Fruit fly (Drosophila melanogaster) whole organism, wandering third instar larva: ENCODE measurements around the gene CG9727.

Experiments
- Abd-B ChIP-seq: fragments of >200 bp; optimal IDR thresholded peaks from 2 replicates; lab custom pipeline; 2017; ENCODE audit warnings: missing biosample characterization, missing genetic modification characterization
- CG32264 ChIP-seq: fragments of 200-800 bp; sonication (Bioruptor generic); optimal IDR thresholded peaks from 2 replicates; lab custom pipeline; 2016; ENCODE audit warnings: missing biosample characterization, missing genetic modification characterization
- CG9705 ChIP-seq: fragments of 200-800 bp; sonication (Bioruptor generic); optimal IDR thresholded peaks from 2 replicates; lab custom pipeline; 2018; ENCODE audit warnings: missing biosample characterization, mild to moderate bottlenecking, missing genetic modification characterization
- CrebA ChIP-seq: fragments of 200-800 bp; sonication (Bioruptor generic); optimal IDR thresholded peaks from 2 replicates; lab custom pipeline; 2016; ENCODE audit warnings: missing biosample characterization, mild to moderate bottlenecking, missing genetic modification characterization, borderline replicate concordance
- Dfd ChIP-seq: fragments of >200 bp; optimal IDR thresholded peaks from 2 replicates; lab custom pipeline; 2017; ENCODE audit warnings: missing biosample characterization, missing genetic modification characterization
- Dif ChIP-seq: fragments of 200-275, 200-300 bp; sonication (Bioruptor generic); optimal IDR thresholded peaks from 2 replicates; lab custom pipeline; 2018; ENCODE audit warnings: missing biosample characterization, missing genetic modification characterization; ENCODE audit not compliant: partially characterized antibody
- GATAd ChIP-seq: sonication (Bioruptor generic); optimal IDR thresholded peaks from 2 replicates; lab custom pipeline; 2016; ENCODE audit warnings: missing biosample characterization, missing genetic modification characterization
- HLH106 ChIP-seq: fragments of 200-800 bp; optimal IDR thresholded peaks from 3 replicates; lab custom pipeline; 2019; ENCODE audit warnings: missing biosample characterization, mild to moderate bottlenecking, missing genetic modification characterization, moderate library complexity
- Hnf4 ChIP-seq: fragments of 200-800 bp; sonication (Bioruptor generic); optimal IDR thresholded peaks from 2 replicates; lab custom pipeline; 2016; ENCODE audit warnings: missing biosample characterization, mild to moderate bottlenecking, missing genetic modification characterization
- Hr78 ChIP-seq: fragments of >200 bp; optimal IDR thresholded peaks from 2 replicates; lab custom pipeline; 2017; ENCODE audit warnings: missing biosample characterization, missing genetic modification characterization
- Hr83 ChIP-seq: fragments of 200-300 bp; sonication (Bioruptor generic); optimal IDR thresholded peaks from 2 replicates; lab custom pipeline; 2016; ENCODE audit warnings: missing biosample characterization, mild to moderate bottlenecking, missing genetic modification characterization, moderate library complexity; ENCODE audit not compliant: poor library complexity, severe bottlenecking
- Jra ChIP-seq: sonication (Bioruptor generic); optimal IDR thresholded peaks from 2 replicates; lab custom pipeline; 2016; ENCODE audit warnings: missing biosample characterization, missing genetic modification characterization
- Mio ChIP-seq: sonication (Bioruptor generic); optimal IDR thresholded peaks from 2 replicates; lab custom pipeline; 2016; ENCODE audit warnings: missing biosample characterization, missing genetic modification characterization
- Myc ChIP-seq: fragments of >200 bp; optimal IDR thresholded peaks from 2 replicates; lab custom pipeline; 2017
- N ChIP-seq: fragments of >200 bp; optimal IDR thresholded peaks from 2 replicates; lab custom pipeline; 2018; ENCODE audit warnings: missing biosample characterization, missing external identifiers, missing genetic modification characterization
- OdsH ChIP-seq: fragments of 200-800 bp; sonication (Bioruptor generic); optimal IDR thresholded peaks from 2 replicates; lab custom pipeline; 2016; ENCODE audit warnings: missing biosample characterization, mild to moderate bottlenecking, missing genetic modification characterization
- Rel ChIP-seq, 2 experiments: fragments of 200-800 bp; sonication (Bioruptor generic) in 1 of 2; optimal IDR thresholded peaks; 2 replicates in 1 of 2; 3 replicates in 1 of 2; lab custom pipeline; 2016 to 2019; ENCODE audit warnings: mild to moderate bottlenecking in 2 of 2, missing biosample characterization in 2 of 2, missing genetic modification characterization in 2 of 2, moderate library complexity in 1 of 2
- Sp1 ChIP-seq: fragments of 200-800 bp; sonication (Bioruptor generic); optimal IDR thresholded peaks from 3 replicates; lab custom pipeline; 2019; ENCODE audit warnings: missing biosample characterization, mild to moderate bottlenecking, missing genetic modification characterization, moderate library complexity
- Vsx2 ChIP-seq: fragments of 200-300, 225-300 bp; sonication (Bioruptor generic); optimal IDR thresholded peaks from 2 replicates; lab custom pipeline; 2018; ENCODE audit warnings: missing biosample characterization, missing genetic modification characterization; ENCODE audit not compliant: partially characterized antibody
- br ChIP-seq: fragments of 200-800 bp; sonication (Bioruptor generic); optimal IDR thresholded peaks from 2 replicates; lab custom pipeline; 2016; ENCODE audit warnings: missing biosample characterization, missing genetic modification characterization
- brk ChIP-seq: fragments of 200-800 bp; sonication (Bioruptor generic); optimal IDR thresholded peaks from 2 replicates; lab custom pipeline; 2016; ENCODE audit warnings: missing biosample characterization, mild to moderate bottlenecking, missing genetic modification characterization
- dl ChIP-seq, 2 experiments: fragments of 175-275, 200-275 bp in 1 of 2; fragments of 200-275 bp in 1 of 2; sonication (Bioruptor generic); optimal IDR thresholded peaks; lab custom pipeline; 2018; ENCODE audit warnings: mild to moderate bottlenecking in 2 of 2, missing biosample characterization in 2 of 2, missing genetic modification characterization in 2 of 2, moderate library complexity in 2 of 2; ENCODE audit not compliant: partially characterized antibody in 2 of 2, insufficient read depth in 1 of 2
- dmrt93B ChIP-seq: fragments of 200-800 bp; sonication (Bioruptor generic); optimal IDR thresholded peaks from 2 replicates; lab custom pipeline; 2018; ENCODE audit warnings: missing biosample characterization, mild to moderate bottlenecking, missing genetic modification characterization
- dsf ChIP-seq: sonication (Bioruptor generic); optimal IDR thresholded peaks from 2 replicates; lab custom pipeline; 2016; ENCODE audit warnings: missing biosample characterization, missing genetic modification characterization, borderline replicate concordance
- ey ChIP-seq: fragments of 200-800 bp; sonication (Bioruptor generic); optimal IDR thresholded peaks from 2 replicates; lab custom pipeline; 2016; ENCODE audit warnings: missing biosample characterization, missing genetic modification characterization
- foxo ChIP-seq, 2 experiments: fragments of 200-800 bp; sonication (Bioruptor generic); optimal IDR thresholded peaks; 2 replicates in 1 of 2; 3 replicates in 1 of 2; lab custom pipeline; 2016 to 2017; ENCODE audit warnings: missing biosample characterization in 2 of 2, missing genetic modification characterization in 2 of 2
- fru ChIP-seq: fragments of 200-800 bp; sonication (Bioruptor generic); optimal IDR thresholded peaks from 3 replicates; lab custom pipeline; 2016; ENCODE audit warnings: missing biosample characterization, mild to moderate bottlenecking, missing genetic modification characterization
- h ChIP-seq: fragments of 200-800 bp; sonication (Bioruptor generic); optimal IDR thresholded peaks from 3 replicates; lab custom pipeline; 2016; ENCODE audit warnings: missing biosample characterization, mild to moderate bottlenecking, missing genetic modification characterization
- jim ChIP-seq: fragments of 175-275, 200-325 bp; sonication (Bioruptor generic); optimal IDR thresholded peaks from 2 replicates; lab custom pipeline; 2016; ENCODE audit warnings: missing biosample characterization, mild to moderate bottlenecking, missing genetic modification characterization
- lola ChIP-seq: fragments of >200 bp; optimal IDR thresholded peaks from 2 replicates; lab custom pipeline; 2017; ENCODE audit warnings: missing biosample characterization, missing genetic modification characterization
- pan ChIP-seq: fragments of >200 bp; optimal IDR thresholded peaks from 2 replicates; lab custom pipeline; 2017
- psq ChIP-seq: fragments of 200-800 bp; sonication (Bioruptor generic); optimal IDR thresholded peaks from 3 replicates; lab custom pipeline; 2017; ENCODE audit warnings: missing biosample characterization, mild to moderate bottlenecking, missing genetic modification characterization, moderate library complexity
- rgr ChIP-seq: fragments of 200-800 bp; sonication (Bioruptor generic); optimal IDR thresholded peaks from 3 replicates; lab custom pipeline; 2016; ENCODE audit warnings: missing biosample characterization, mild to moderate bottlenecking, missing genetic modification characterization
- sage ChIP-seq: fragments of 200-800 bp; sonication (Bioruptor generic); optimal IDR thresholded peaks from 2 replicates; lab custom pipeline; 2016; ENCODE audit warnings: missing biosample characterization, mild to moderate bottlenecking, missing genetic modification characterization
- sv ChIP-seq: fragments of 200-800 bp; sonication (Bioruptor generic); optimal IDR thresholded peaks from 3 replicates; lab custom pipeline; 2016; ENCODE audit warnings: missing biosample characterization, missing genetic modification characterization
- tai ChIP-seq: sonication (Bioruptor generic); optimal IDR thresholded peaks from 2 replicates; lab custom pipeline; 2016; ENCODE audit warnings: missing biosample characterization, missing genetic modification characterization
- usp ChIP-seq: fragments of >200 bp; optimal IDR thresholded peaks from 2 replicates; lab custom pipeline; 2017; ENCODE audit warnings: missing biosample characterization, missing genetic modification characterization
- woc ChIP-seq: sonication (Bioruptor generic); optimal IDR thresholded peaks from 2 replicates; lab custom pipeline; 2016; ENCODE audit warnings: missing biosample characterization, mild to moderate bottlenecking, missing genetic modification characterization

Gene CG9727

DNA sequence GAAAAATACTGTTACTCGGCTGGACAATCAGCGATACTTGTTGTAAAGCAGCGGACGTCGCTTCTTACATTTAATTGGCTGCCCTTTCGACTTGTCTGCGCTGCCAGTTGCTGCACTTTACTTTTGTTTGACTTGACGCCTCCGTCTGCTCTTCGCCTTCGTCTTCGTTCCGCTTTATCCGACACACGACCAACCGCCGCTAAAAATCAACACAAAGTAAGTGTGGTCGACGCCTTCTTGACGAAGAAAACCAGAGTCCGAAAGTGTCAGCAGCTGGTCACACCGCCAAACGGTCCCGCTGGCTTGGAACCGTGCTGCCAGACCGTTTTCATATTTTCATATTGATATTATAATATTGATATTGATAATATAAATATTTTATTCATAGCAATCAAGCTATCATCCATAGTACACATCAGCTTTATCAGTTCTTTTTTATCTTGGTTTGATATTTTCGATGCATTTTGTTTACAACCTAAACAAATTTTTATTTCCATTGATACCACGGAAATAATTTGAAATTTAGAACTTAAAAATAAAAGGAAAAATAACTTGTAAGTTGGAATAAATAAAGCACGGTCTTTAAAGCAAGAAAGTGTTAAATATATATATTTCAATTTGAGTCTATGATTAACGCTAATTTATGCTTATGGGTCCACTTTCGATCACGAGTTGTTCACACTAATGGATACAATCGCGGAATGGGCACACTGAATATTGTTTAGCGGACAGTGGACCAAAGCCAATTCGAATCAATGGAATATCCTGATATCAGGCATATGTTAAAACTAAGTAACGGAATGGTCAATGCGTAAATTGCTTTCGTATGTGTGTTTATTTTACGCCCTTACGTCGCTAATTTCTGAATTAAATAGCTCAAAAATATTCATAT lies 50.6 kb downstream of the CG9727 start, which contains the start of gene Dmtn:
Dmtn (minus strand) TSS at position 222 of the 892 bp plus-strand sequence.
- peak; percentile 44 for TF ChIP-seq woc (GFP tag; lab: Kevin White, UChicago)
- peak; percentile 18 for TF ChIP-seq jim (GFP tag; lab: Kevin White, UChicago)
- TF ChIP-seq Vsx2 (GFP tag; lab: Kevin White, UChicago) = peak; percentile 58
- peak; percentile 31 for TF ChIP-seq Sp1
- peak; percentile 25 for TF ChIP-seq h (GFP tag; lab: Kevin White, UChicago)
- TF ChIP-seq Hr83 = peak; percentile 62
- peak in 1 of 2 experiments; percentile 12 for TF ChIP-seq dl (GFP tag; optimal IDR thresholded peaks at IDR 0.05; lab: Kevin White, UChicago; ENCODE audit: insufficient read depth in 1 of 2, partially characterized antibody in 2 of 2)
- no peak for TF ChIP-seq N (GFP tag; lab: Kevin White, UChicago)
- no peak for TF ChIP-seq dmrt93B
- TF ChIP-seq fru (GFP tag; lab: Kevin White, UChicago) = no peak
- TF ChIP-seq CrebA (GFP tag; lab: Kevin White, UChicago) = no peak
- TF ChIP-seq HLH106 (tag; lab: Kevin White, UChicago) = peak; percentile 37
- TF ChIP-seq tai (GFP tag; lab: Kevin White, UChicago) = no peak
- no peak for TF ChIP-seq Mio (GFP tag; lab: Kevin White, UChicago)
- TF ChIP-seq Dif (GFP tag; lab: Kevin White, UChicago) = peak; percentile 45
- no peak for TF ChIP-seq lola
- TF ChIP-seq Hnf4 (GFP tag; lab: Kevin White, UChicago) = peak; percentile 47
- peak; percentile 1 for TF ChIP-seq brk
- TF ChIP-seq Rel (GFP tag; optimal IDR thresholded peaks at IDR 0.05; lab: Kevin White, UChicago) = no peak
- peak; percentile 42 for TF ChIP-seq Rel (tag; optimal IDR thresholded peaks at IDR 0.05; lab: Kevin White, UChicago)
- peak; percentile 40 for TF ChIP-seq br

DNA sequence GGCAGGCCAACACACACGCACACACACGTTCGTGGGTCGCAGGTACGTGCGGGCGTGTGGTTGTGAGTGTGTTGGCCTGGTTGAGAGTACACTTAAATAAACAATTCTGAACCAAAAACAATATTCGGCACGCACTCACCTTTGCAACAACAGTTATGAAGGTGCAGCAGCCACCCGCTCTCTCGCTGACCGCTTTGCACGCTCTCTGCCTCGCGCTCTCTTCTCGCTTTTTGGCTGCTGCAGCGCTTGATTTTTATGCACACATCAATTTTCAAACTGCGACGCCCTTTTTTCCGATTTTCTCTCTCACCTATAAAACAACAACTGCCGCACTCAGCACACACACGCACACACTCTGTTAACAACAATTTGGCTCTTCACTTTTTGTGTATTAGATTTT lies 51.2 kb downstream of the CG9727 start:
- TF ChIP-seq dl (GFP tag; optimal IDR thresholded peaks at IDR 0.05; lab: Kevin White, UChicago; ENCODE audit: insufficient read depth in 1 of 2, partially characterized antibody in 2 of 2) (peak in 1 of 2 experiments; percentile 63), psq (GFP tag; lab: Kevin White, UChicago) (no peak), Dif (GFP tag; lab: Kevin White, UChicago) (peak; percentile 53), Hr83 (peak; percentile 47), lola (no peak), sv (GFP tag; lab: Kevin White, UChicago) (no peak), woc (GFP tag; lab: Kevin White, UChicago) (peak; percentile 36), CG9705 (GFP tag; lab: Kevin White, UChicago) (peak; percentile 5), foxo (GFP tag; optimal IDR thresholded peaks at IDR 0.05; lab: Kevin White, UChicago) (peak in 1 of 2 experiments; percentile 31), CG32264 (GFP tag; lab: Kevin White, UChicago) (no peak), Myc (lab: Kevin White, UChicago) (no peak)

DNA sequence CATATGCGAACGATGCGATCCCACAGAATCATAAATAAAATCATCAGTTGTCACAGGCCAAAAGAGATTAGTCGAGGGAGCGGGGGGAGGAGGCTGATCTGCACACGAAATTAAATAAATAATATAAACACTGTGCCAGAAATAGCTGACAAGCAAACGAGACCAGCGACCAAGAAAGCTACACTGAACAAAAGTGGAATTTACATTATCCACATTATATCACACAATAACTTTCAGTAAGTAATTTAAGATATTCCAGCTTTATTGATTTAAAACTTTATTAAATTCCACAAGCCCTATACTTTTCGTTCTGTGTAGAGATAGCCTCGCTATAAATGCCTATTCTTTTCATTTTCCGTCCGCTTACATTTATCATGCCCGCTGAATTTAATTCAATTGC lies 52.3 kb downstream of the CG9727 start:
- TF ChIP-seq lola (no peak), N (GFP tag; lab: Kevin White, UChicago) (no peak), CrebA (GFP tag; lab: Kevin White, UChicago) (no peak), rgr (GFP tag; lab: Kevin White, UChicago) (peak; percentile 83), pan (lab: Kevin White, UChicago) (no peak), Dif (GFP tag; lab: Kevin White, UChicago) (no peak), tai (GFP tag; lab: Kevin White, UChicago) (peak; percentile 77), Jra (GFP tag; lab: Kevin White, UChicago) (peak; percentile 69), OdsH (GFP tag; lab: Kevin White, UChicago) (peak; percentile 80), dl (GFP tag; optimal IDR thresholded peaks at IDR 0.05; lab: Kevin White, UChicago; ENCODE audit: insufficient read depth in 1 of 2, partially characterized antibody in 2 of 2) (no peak), foxo (GFP tag; optimal IDR thresholded peaks at IDR 0.05; lab: Kevin White, UChicago) (peak in 1 of 2 experiments; percentile 77), ey (GFP tag; lab: Kevin White, UChicago) (peak; percentile 84), CG32264 (GFP tag; lab: Kevin White, UChicago) (peak; percentile 34), dsf (peak; percentile 53), jim (GFP tag; lab: Kevin White, UChicago) (no peak), sage (no peak), brk (peak; percentile 60), br (peak; percentile 77), GATAd (GFP tag; lab: Kevin White, UChicago) (no peak), usp (GFP tag; lab: Kevin White, UChicago) (no peak), Sp1 (peak; percentile 45), Mio (GFP tag; lab: Kevin White, UChicago) (no peak), Myc (lab: Kevin White, UChicago) (no peak), HLH106 (tag; lab: Kevin White, UChicago) (peak; percentile 66), Rel (GFP tag; optimal IDR thresholded peaks at IDR 0.05; lab: Kevin White, UChicago) (no peak), Rel (tag; optimal IDR thresholded peaks at IDR 0.05; lab: Kevin White, UChicago) (no peak), dmrt93B (peak; percentile 60), Dfd (GFP tag; lab: Kevin White, UChicago) (no peak), Hr78 (GFP tag; lab: Kevin White, UChicago) (no peak), Hnf4 (GFP tag; lab: Kevin White, UChicago) (peak; percentile 76), psq (GFP tag; lab: Kevin White, UChicago) (peak; percentile 59), CG9705 (GFP tag; lab: Kevin White, UChicago) (no peak), Vsx2 (GFP tag; lab: Kevin White, UChicago) (no peak), sv (GFP tag; lab: Kevin White, UChicago) (peak; percentile 75), woc (GFP tag; lab: Kevin White, UChicago) (peak; percentile 38), Abd-B (GFP tag; lab: Kevin White, UChicago) (no peak), h (GFP tag; lab: Kevin White, UChicago) (peak; percentile 81)
